Fruit fly (Drosophila melanogaster) whole organism, embryonic: ENCODE measurements around the gene CG6398.

ENCODE experiments used
- Atf-2 ChIP-seq: fragments of 200-800 bp; sonication (Bioruptor generic); optimal IDR thresholded peaks from 2 replicates; lab custom pipeline; 2016; ENCODE audit warnings: missing biosample characterization, missing genetic modification characterization
- Bdp1 ChIP-seq: fragments of 200-800 bp; sonication (Bioruptor generic); optimal IDR thresholded peaks from 3 replicates; lab custom pipeline; 2016; ENCODE audit warnings: missing biosample characterization, missing genetic modification characterization
- CG11093 ChIP-seq: fragments of 200-800 bp; sonication (Bioruptor generic); IDR thresholded peaks from 3 replicates; pipeline ENCODE4 v1.3.6; 2022; ENCODE audit warnings: missing biosample characterization, missing genetic modification characterization
- CG12155 ChIP-seq: fragments of 200-800 bp; sonication (Bioruptor generic); optimal IDR thresholded peaks from 3 replicates; lab custom pipeline; 2016; ENCODE audit warnings: missing biosample characterization, missing genetic modification characterization
- CG1233 ChIP-seq: fragments of 200-800 bp; sonication (Bioruptor generic); optimal IDR thresholded peaks from 4 replicates; lab custom pipeline; 2018; ENCODE audit warnings: missing biosample characterization, mild to moderate bottlenecking, missing genetic modification characterization
- CG14050 ChIP-seq: fragments of 200-800 bp; sonication (Bioruptor generic); IDR thresholded peaks from 3 replicates; pipeline ENCODE4 v1.3.6; 2022; ENCODE audit warnings: missing biosample characterization, missing genetic modification characterization
- CG15696 ChIP-seq: fragments of 200-800 bp; sonication (Bioruptor generic); optimal IDR thresholded peaks from 2 replicates; lab custom pipeline; 2019; ENCODE audit warnings: missing biosample characterization, mild to moderate bottlenecking, missing genetic modification characterization, moderate library complexity
- CG1832 ChIP-seq: fragments of 200-800 bp; sonication (Bioruptor generic); optimal IDR thresholded peaks from 2 replicates; lab custom pipeline; 2017; ENCODE audit warnings: missing biosample characterization, mild to moderate bottlenecking, missing genetic modification characterization, inconsistent platforms
- CG18599 ChIP-seq: fragments of 200-800 bp; sonication (Bioruptor generic); optimal IDR thresholded peaks from 3 replicates; lab custom pipeline; 2017; ENCODE audit warnings: missing biosample characterization, missing genetic modification characterization, mild to moderate bottlenecking, moderate library complexity, missing genetic modification reagents
- CG30020 ChIP-seq: fragments of 200-800 bp; optimal IDR thresholded peaks from 2 replicates; lab custom pipeline; 2019; ENCODE audit warnings: missing biosample characterization, mild to moderate bottlenecking, missing genetic modification characterization, moderate library complexity
- CG34224 ChIP-seq: fragments of 200-800 bp; sonication (Bioruptor generic); IDR thresholded peaks from 3 replicates; pipeline ENCODE4 v1.3.6; 2022; ENCODE audit warnings: missing biosample characterization, missing genetic modification characterization; ENCODE audit not compliant: partially characterized antibody
- CG3838 ChIP-seq: fragments of 200-800 bp; sonication (Bioruptor generic); optimal IDR thresholded peaks from 3 replicates; lab custom pipeline; 2016; ENCODE audit warnings: missing biosample characterization, missing genetic modification characterization
- CG3847 ChIP-seq: fragments of 200-800 bp; sonication (Bioruptor generic); IDR thresholded peaks from 2 replicates; pipeline ENCODE4 v1.3.6; 2022; ENCODE audit warnings: missing biosample characterization, missing genetic modification characterization
- CG4730 ChIP-seq: fragments of 200-800 bp; sonication (Bioruptor generic); IDR thresholded peaks from 2 replicates; pipeline ENCODE4 v1.3.6; 2022; ENCODE audit warnings: missing biosample characterization, missing genetic modification characterization
- CG6689 ChIP-seq: fragments of 200-800 bp; sonication (Bioruptor generic); IDR thresholded peaks from 2 replicates; pipeline ENCODE4 v1.3.6; 2022; ENCODE audit warnings: missing biosample characterization, missing genetic modification characterization
- CG7357 ChIP-seq: fragments of 200-800 bp; sonication (Bioruptor generic); IDR thresholded peaks from 3 replicates; pipeline ENCODE4 v1.3.6; 2022; ENCODE audit warnings: missing biosample characterization, missing genetic modification characterization
- CG9437 ChIP-seq: fragments of 200-800 bp; sonication (Bioruptor generic); optimal IDR thresholded peaks from 2 replicates; lab custom pipeline; 2018; ENCODE audit warnings: missing biosample characterization, mild to moderate bottlenecking, missing genetic modification characterization
- Dip3 ChIP-seq: fragments of 200-800 bp; sonication (Bioruptor generic); optimal IDR thresholded peaks from 3 replicates; lab custom pipeline; 2016; ENCODE audit warnings: missing biosample characterization, missing genetic modification characterization
- GATAe ChIP-seq: fragments of 200-800 bp; sonication (Bioruptor generic); conservative IDR thresholded peaks from 2 replicates; pipeline ENCODE4 v1.3.6; 2022; ENCODE audit warnings: missing biosample characterization, missing genetic modification characterization
- H15 ChIP-seq: fragments of 200-800 bp; sonication (Bioruptor generic); IDR thresholded peaks from 3 replicates; pipeline ENCODE4 v1.3.6; 2022; ENCODE audit warnings: missing biosample characterization, missing genetic modification characterization
- HLH54F ChIP-seq: fragments of 200-800 bp; sonication (Bioruptor generic); optimal IDR thresholded peaks from 3 replicates; lab custom pipeline; 2016; ENCODE audit warnings: missing biosample characterization, missing genetic modification characterization
- NfI ChIP-seq: fragments of 200-800 bp; sonication (Bioruptor generic); optimal IDR thresholded peaks from 3 replicates; lab custom pipeline; 2018; ENCODE audit warnings: missing biosample characterization, mild to moderate bottlenecking, missing genetic modification characterization, moderate library complexity
- Six4 ChIP-seq: fragments of 200-800 bp; sonication (Bioruptor generic); optimal IDR thresholded peaks from 2 replicates; lab custom pipeline; 2016; ENCODE audit warnings: missing biosample characterization, missing genetic modification characterization
- Sry-δ ChIP-seq: fragments of 200-800 bp; sonication (Bioruptor generic); optimal IDR thresholded peaks from 2 replicates; lab custom pipeline; 2016; ENCODE audit warnings: missing biosample characterization, missing genetic modification characterization
- Usf ChIP-seq: fragments of 200-800 bp; sonication (Bioruptor generic); optimal IDR thresholded peaks from 2 replicates; lab custom pipeline; 2017; ENCODE audit warnings: missing genotype, missing biosample characterization, missing genetic modification characterization
- Xbp1 ChIP-seq: fragments of 200-800 bp; sonication (Bioruptor generic); optimal IDR thresholded peaks from 3 replicates; lab custom pipeline; 2016; ENCODE audit warnings: missing biosample characterization, mild to moderate bottlenecking, missing genetic modification characterization
- bowl ChIP-seq: fragments of 200-800 bp; sonication (Bioruptor generic); IDR thresholded peaks from 2 replicates; pipeline ENCODE4 v1.3.6; 2022; ENCODE audit warnings: missing biosample characterization, missing genetic modification characterization
- br ChIP-seq: fragments of >200 bp; optimal IDR thresholded peaks from 2 replicates; lab custom pipeline; 2017
- cas ChIP-seq: fragments of 200-800 bp; sonication (Bioruptor generic); IDR thresholded peaks from 2 replicates; pipeline ENCODE4 v1.3.6; 2022; ENCODE audit warnings: missing biosample characterization, missing genetic modification characterization
- cato ChIP-seq: fragments of 200-800 bp; sonication (Bioruptor generic); optimal IDR thresholded peaks from 2 replicates; lab custom pipeline; 2016; ENCODE audit warnings: missing biosample characterization, missing genetic modification characterization, borderline replicate concordance
- ci ChIP-seq: fragments of 200-800 bp; sonication (Bioruptor generic); IDR thresholded peaks from 3 replicates; pipeline ENCODE4 v1.3.6; 2022; ENCODE audit warnings: missing biosample characterization, missing genetic modification characterization
- corto ChIP-seq: fragments of 200-800 bp; sonication (Bioruptor generic); optimal IDR thresholded peaks from 2 replicates; lab custom pipeline; 2016; ENCODE audit warnings: missing biosample characterization, mild to moderate bottlenecking, missing genetic modification characterization, moderate library complexity
- croc ChIP-seq: fragments of 200-800 bp; sonication (Bioruptor generic); conservative IDR thresholded peaks from 3 replicates; pipeline ENCODE4 v1.3.6; 2022; ENCODE audit warnings: missing biosample characterization, missing genetic modification characterization
- danr ChIP-seq: fragments of 200-800 bp; sonication (Bioruptor generic); IDR thresholded peaks from 2 replicates; pipeline ENCODE4 v1.3.6; 2022; ENCODE audit warnings: missing biosample characterization, missing genetic modification characterization
- dysf ChIP-seq: fragments of 200-800 bp; sonication (Bioruptor generic); IDR thresholded peaks from 3 replicates; pipeline ENCODE4 v1.3.6; 2022; ENCODE audit warnings: missing biosample characterization, missing genetic modification characterization
- ems ChIP-seq: fragments of 200-800 bp; sonication (Bioruptor generic); optimal IDR thresholded peaks from 3 replicates; lab custom pipeline; 2016; ENCODE audit warnings: missing biosample characterization, missing genetic modification characterization
- eyg ChIP-seq: fragments of 200-800 bp; sonication (Bioruptor generic); optimal IDR thresholded peaks from 3 replicates; lab custom pipeline; 2016; ENCODE audit warnings: missing biosample characterization, missing genetic modification characterization
- fru ChIP-seq: fragments of >200 bp; optimal IDR thresholded peaks from 2 replicates; lab custom pipeline; 2017
- grn ChIP-seq: fragments of 200-800 bp; sonication (Bioruptor generic); optimal IDR thresholded peaks from 3 replicates; lab custom pipeline; 2017; ENCODE audit warnings: missing biosample characterization, missing genetic modification characterization
- hkb ChIP-seq, 2 experiments: fragments of 200-800 bp in 1 of 2; fragments of >200 bp in 1 of 2; sonication (Bioruptor generic) in 1 of 2; IDR thresholded peaks in 1 of 2; optimal IDR thresholded peaks in 1 of 2; 2 replicates each; pipeline versions ENCODE4 v1.3.6 to Lab custom; 2017 to 2022; ENCODE audit warnings: missing biosample characterization in 1 of 2, missing genetic modification characterization in 1 of 2
- lov ChIP-seq, 2 experiments: fragments of 200-800 bp in 1 of 2; fragments of >200 bp in 1 of 2; sonication (Bioruptor generic) in 1 of 2; IDR thresholded peaks in 1 of 2; optimal IDR thresholded peaks in 1 of 2; 2 replicates in 1 of 2; 3 replicates in 1 of 2; pipeline versions ENCODE4 v1.3.6 to Lab custom; 2017 to 2022; ENCODE audit warnings: missing biosample characterization in 1 of 2, missing genetic modification characterization in 1 of 2
- maf-S ChIP-seq: fragments of 200-800 bp; sonication (Bioruptor generic); optimal IDR thresholded peaks from 2 replicates; lab custom pipeline; 2016; ENCODE audit warnings: missing biosample characterization, missing genetic modification characterization
- nerfin-1 ChIP-seq: fragments of 200-800 bp; sonication (Bioruptor generic); optimal IDR thresholded peaks from 3 replicates; lab custom pipeline; 2019; ENCODE audit warnings: missing biosample characterization, mild to moderate bottlenecking, missing genetic modification characterization, moderate library complexity
- nmo ChIP-seq: fragments of 200-800 bp; sonication (Bioruptor generic); optimal IDR thresholded peaks from 2 replicates; lab custom pipeline; 2018; ENCODE audit warnings: missing biosample characterization, mild to moderate bottlenecking, missing genetic modification characterization, moderate library complexity
- odd ChIP-seq: fragments of 200-800 bp; sonication (Bioruptor generic); optimal IDR thresholded peaks from 2 replicates; lab custom pipeline; 2017; ENCODE audit warnings: missing biosample characterization, mild to moderate bottlenecking, missing genetic modification characterization
- pnt ChIP-seq: fragments of 200-800 bp; sonication (Bioruptor generic); optimal IDR thresholded peaks from 3 replicates; lab custom pipeline; 2016; ENCODE audit warnings: missing biosample characterization, missing genetic modification characterization
- slp2 ChIP-seq: fragments of 200-800 bp; sonication (Bioruptor generic); optimal IDR thresholded peaks from 2 replicates; lab custom pipeline; 2016; ENCODE audit warnings: missing biosample characterization, missing genetic modification characterization
- unpg ChIP-seq: fragments of 200-800 bp; sonication (Bioruptor generic); optimal IDR thresholded peaks from 3 replicates; lab custom pipeline; 2018; ENCODE audit warnings: missing biosample characterization, mild to moderate bottlenecking, missing genetic modification characterization, moderate library complexity
- wek ChIP-seq: fragments of 200-800 bp; sonication (Bioruptor generic); optimal IDR thresholded peaks from 3 replicates; lab custom pipeline; 2018; ENCODE audit warnings: missing biosample characterization, mild to moderate bottlenecking, missing genetic modification characterization, moderate library complexity

Gene CG6398

DNA sequence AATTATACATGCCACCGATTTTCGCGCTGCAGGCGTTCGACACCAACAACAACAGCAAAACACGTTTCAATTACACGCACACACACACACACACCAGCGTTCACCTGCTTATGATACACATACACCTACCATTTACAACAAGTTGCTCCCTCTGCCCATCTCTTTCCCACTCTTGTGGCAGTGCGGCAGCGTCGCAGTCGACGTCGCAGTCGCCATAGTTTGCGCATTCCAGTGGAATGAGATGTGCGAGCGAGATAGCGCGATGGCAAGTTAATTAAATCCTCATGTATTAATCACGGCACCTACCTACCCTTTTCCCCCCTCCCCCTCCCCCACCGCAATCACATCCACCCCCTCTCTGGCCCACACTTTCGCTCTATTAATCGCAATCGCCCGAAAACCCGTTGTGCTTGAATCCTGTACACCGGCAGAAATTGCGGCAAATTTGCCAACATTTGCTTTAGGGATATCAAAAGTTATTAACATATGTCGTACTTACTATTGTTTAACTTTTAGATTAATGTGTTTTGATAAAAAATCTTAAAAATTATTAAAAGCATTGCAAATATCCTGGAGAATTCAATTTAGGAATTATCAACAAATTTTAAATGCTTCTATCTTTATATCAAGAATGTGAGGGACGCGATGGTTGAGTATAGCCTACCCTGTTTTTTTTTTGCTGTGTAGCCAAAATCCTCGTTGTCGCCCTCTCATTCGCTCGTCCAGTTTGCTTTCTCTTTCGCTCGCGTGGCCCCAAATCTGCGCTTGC lies 28.1 kb upstream of the CG6398 start (continued):
- peak; percentile 54; the same call in 2 of the 3 replicates for TF ChIP-seq dysf (GFP tag; lab: Robert Waterston, UW)
- TF ChIP-seq CG9437 (GFP tag; lab: Kevin White, UChicago): peak; percentile 15
- no peak for TF ChIP-seq CG7357 (GFP tag; lab: Robert Waterston, UW)
- peak; percentile 24 for TF ChIP-seq CG15696
- 0 out of 2 replicates have a peak, but pooled peaks have one; percentile 34 for TF ChIP-seq danr (GFP tag; lab: Robert Waterston, UW)
- TF ChIP-seq wek (GFP tag; lab: Kevin White, UChicago): no peak
- TF ChIP-seq Sry-δ (GFP tag; lab: Kevin White, UChicago): no peak
- TF ChIP-seq odd (GFP tag; lab: Kevin White, UChicago): peak; percentile 1
- TF ChIP-seq CG4730 (GFP tag; lab: Robert Waterston, UW): peak; percentile 26; the same call in 1 of the 2 replicates
- TF ChIP-seq Atf-2 (GFP tag; lab: Kevin White, UChicago): no peak
- no peak for TF ChIP-seq ems
- no peak for TF ChIP-seq CG3838 (GFP tag; lab: Kevin White, UChicago)
- TF ChIP-seq Bdp1 (GFP tag; lab: Kevin White, UChicago): no peak
- TF ChIP-seq Dip3 (GFP tag; lab: Kevin White, UChicago): no peak
- no peak for TF ChIP-seq CG3847 (GFP tag; lab: Robert Waterston, UW)
- TF ChIP-seq NfI: peak; percentile 30
- no peak for TF ChIP-seq bowl (GFP tag; lab: Robert Waterston, UW)
- no peak for TF ChIP-seq CG34224
- peak; percentile 60 for TF ChIP-seq CG6689 (GFP tag; lab: Robert Waterston, UW)
- TF ChIP-seq corto (GFP tag; lab: Kevin White, UChicago): no peak
- no peak for TF ChIP-seq CG30020 (tag; lab: Kevin White, UChicago)
- no peak for TF ChIP-seq CG12155 (GFP tag; lab: Kevin White, UChicago)
- peak; percentile 42 for TF ChIP-seq unpg (GFP tag; lab: Kevin White, UChicago)
- TF ChIP-seq nmo (GFP tag; lab: Kevin White, UChicago): peak; percentile 62
- TF ChIP-seq HLH54F (GFP tag; lab: Kevin White, UChicago): no peak
- TF ChIP-seq CG11093 (GFP tag; lab: Robert Waterston, UW): 0 out of 3 replicates have a peak, but pooled peaks have one; percentile 32
- no peak for TF ChIP-seq hkb (optimal IDR thresholded peaks at IDR 0.05; lab: Kevin White, UChicago)
- TF ChIP-seq hkb (GFP tag; IDR thresholded peaks at IDR 0.05; lab: Robert Waterston, UW): peak; percentile 18; the same call in 1 of the 2 replicates
- TF ChIP-seq Usf (GFP tag; lab: Kevin White, UChicago): peak; percentile 13
- peak; percentile 54 for TF ChIP-seq CG1832
- TF ChIP-seq lov (optimal IDR thresholded peaks at IDR 0.05; lab: Kevin White, UChicago): no peak
- TF ChIP-seq lov (GFP tag; IDR thresholded peaks at IDR 0.05; lab: Robert Waterston, UW): no peak
- peak; percentile 13 for TF ChIP-seq pnt (GFP tag; lab: Kevin White, UChicago)
- TF ChIP-seq grn (GFP tag; lab: Kevin White, UChicago): no peak
- no peak for TF ChIP-seq cato (GFP tag; lab: Kevin White, UChicago)
- 0 out of 3 replicates have a peak, but pooled peaks have one; percentile 36 for TF ChIP-seq H15 (GFP tag; lab: Robert Waterston, UW)
- peak; percentile 23; the same call in 1 of the 3 replicates for TF ChIP-seq croc (GFP tag; lab: Robert Waterston, UW)
- TF ChIP-seq maf-S: no peak
- TF ChIP-seq CG1233 (GFP tag; lab: Kevin White, UChicago): no peak
- TF ChIP-seq Xbp1: peak; percentile 43
- TF ChIP-seq nerfin-1 (tag; lab: Kevin White, UChicago): no peak
- no peak for TF ChIP-seq cas (GFP tag; lab: Robert Waterston, UW)
- TF ChIP-seq GATAe (GFP tag; lab: Robert Waterston, UW): no peak
- TF ChIP-seq CG18599 (GFP tag; lab: Kevin White, UChicago): peak; percentile 67
- TF ChIP-seq slp2 (GFP tag; lab: Kevin White, UChicago): no peak
- no peak for TF ChIP-seq fru
- TF ChIP-seq eyg (GFP tag; lab: Kevin White, UChicago): no peak
- no peak for TF ChIP-seq CG14050 (GFP tag; lab: Robert Waterston, UW)
- peak; percentile 46; the same call in 1 of the 3 replicates for TF ChIP-seq ci
- TF ChIP-seq br: no peak
- no peak for TF ChIP-seq Six4
